Fruit fly (Drosophila melanogaster) whole organism, embryonic: ENCODE results near the gene NijB.
A peak's percentile ranks its signal among the peaks of the same experiment; 100 is the strongest.

Experiments used
- Asciz ChIP-seq: fragments of 200-800 bp; sonication (Bioruptor generic); optimal IDR thresholded peaks from 2 replicates; lab custom pipeline; 2017; ENCODE audit warnings: missing biosample characterization, mild to moderate bottlenecking, missing genetic modification characterization, missing genetic modification reagents
- Atf3 ChIP-seq: fragments of 200-800 bp; sonication (Bioruptor generic); optimal IDR thresholded peaks from 3 replicates; lab custom pipeline; 2016; ENCODE audit warnings: missing biosample characterization, missing genetic modification characterization
- CG11247 ChIP-seq: fragments of 200-800 bp; sonication (Bioruptor generic); IDR thresholded peaks from 2 replicates; pipeline ENCODE4 v1.3.6; 2022; ENCODE audit warnings: missing biosample characterization, missing genetic modification characterization
- CG12769 ChIP-seq: fragments of 200-800 bp; sonication (Bioruptor generic); optimal IDR thresholded peaks from 2 replicates; lab custom pipeline; 2019; ENCODE audit warnings: missing biosample characterization, mild to moderate bottlenecking, missing genetic modification characterization, moderate library complexity
- CG14860 ChIP-seq: fragments of 200-800 bp; sonication (Bioruptor generic); IDR thresholded peaks from 3 replicates; pipeline ENCODE4 v1.3.6; 2022; ENCODE audit warnings: missing biosample characterization, missing genetic modification characterization; ENCODE audit not compliant: partially characterized antibody
- CG15514 ChIP-seq: fragments of 200-800 bp; sonication (Bioruptor generic); optimal IDR thresholded peaks from 3 replicates; lab custom pipeline; 2017; ENCODE audit warnings: missing biosample characterization, missing genetic modification characterization, mild to moderate bottlenecking, moderate library complexity, missing genetic modification reagents
- CG16863 ChIP-seq: fragments of 200-800 bp; sonication (Bioruptor generic); optimal IDR thresholded peaks from 3 replicates; lab custom pipeline; 2016; ENCODE audit warnings: missing biosample characterization, missing genetic modification characterization
- CG17186 ChIP-seq: fragments of 200-800 bp; sonication (Bioruptor generic); optimal IDR thresholded peaks from 3 replicates; lab custom pipeline; 2017; ENCODE audit warnings: missing biosample characterization, missing genetic modification reagents, missing genetic modification characterization
- CG2889 ChIP-seq: fragments of 200-800 bp; sonication (Bioruptor generic); IDR thresholded peaks from 3 replicates; pipeline ENCODE4 v1.3.6; 2022; ENCODE audit warnings: missing biosample characterization, missing genetic modification characterization
- CG43689 ChIP-seq: fragments of 200-800 bp; sonication (Bioruptor generic); IDR thresholded peaks from 2 replicates; pipeline ENCODE4 v1.3.6; 2022; ENCODE audit warnings: missing biosample characterization, missing genetic modification characterization
- CG4730 ChIP-seq: fragments of 200-800 bp; sonication (Bioruptor generic); IDR thresholded peaks from 2 replicates; pipeline ENCODE4 v1.3.6; 2022; ENCODE audit warnings: missing biosample characterization, missing genetic modification characterization
- CG6175 ChIP-seq: fragments of 200-800 bp; sonication (Bioruptor generic); IDR thresholded peaks from 3 replicates; pipeline ENCODE4 v1.3.6; 2022; ENCODE audit warnings: missing biosample characterization, missing genetic modification characterization
- CG6689 ChIP-seq: fragments of 200-800 bp; sonication (Bioruptor generic); IDR thresholded peaks from 2 replicates; pipeline ENCODE4 v1.3.6; 2022; ENCODE audit warnings: missing biosample characterization, missing genetic modification characterization
- CG7357 ChIP-seq: fragments of 200-800 bp; sonication (Bioruptor generic); IDR thresholded peaks from 3 replicates; pipeline ENCODE4 v1.3.6; 2022; ENCODE audit warnings: missing biosample characterization, missing genetic modification characterization
- CG7556 ChIP-seq: fragments of 200-800 bp; sonication (Bioruptor generic); optimal IDR thresholded peaks from 2 replicates; lab custom pipeline; 2017; ENCODE audit warnings: missing biosample characterization, mild to moderate bottlenecking, missing genetic modification characterization
- Dfd ChIP-seq, 2 experiments: fragments of >200 bp; optimal IDR thresholded peaks; 2 replicates each; lab custom pipeline; 2017; ENCODE audit warnings: missing biosample characterization in 2 of 2, missing genetic modification characterization in 2 of 2
- E2f2 ChIP-seq: fragments of 200-800 bp; sonication (Bioruptor generic); IDR thresholded peaks from 2 replicates; pipeline ENCODE4 v1.3.6; 2022; ENCODE audit warnings: missing biosample characterization, missing genetic modification characterization
- Fer2 ChIP-seq: fragments of 200-800 bp; sonication (Bioruptor generic); optimal IDR thresholded peaks from 2 replicates; lab custom pipeline; 2018; ENCODE audit warnings: missing biosample characterization, mild to moderate bottlenecking, missing genetic modification characterization, moderate library complexity
- HLHmδ ChIP-seq: fragments of 200-800 bp; sonication (Bioruptor generic); optimal IDR thresholded peaks from 2 replicates; lab custom pipeline; 2018; ENCODE audit warnings: missing biosample characterization, mild to moderate bottlenecking, missing genetic modification characterization, moderate library complexity
- NFAT ChIP-seq: fragments of 200-800 bp; sonication (Bioruptor generic); IDR thresholded peaks from 2 replicates; pipeline ENCODE4 v1.3.6; 2022; ENCODE audit warnings: missing biosample characterization, missing genetic modification characterization
- Rfx ChIP-seq: fragments of 200-800 bp; sonication (Bioruptor generic); IDR thresholded peaks from 2 replicates; pipeline ENCODE4 v1.3.6; 2022; ENCODE audit warnings: missing biosample characterization, missing genetic modification characterization
- Scr ChIP-seq: fragments of 200-800 bp; sonication (Bioruptor generic); IDR thresholded peaks from 2 replicates; pipeline ENCODE4 v1.3.6; 2022; ENCODE audit warnings: missing biosample characterization, missing genetic modification characterization; ENCODE audit not compliant: partially characterized antibody
- Sry-δ ChIP-seq: fragments of 200-800 bp; sonication (Bioruptor generic); optimal IDR thresholded peaks from 2 replicates; lab custom pipeline; 2016; ENCODE audit warnings: missing biosample characterization, missing genetic modification characterization
- abd-A ChIP-seq: fragments of 200-800 bp; sonication (Bioruptor generic); optimal IDR thresholded peaks from 3 replicates; lab custom pipeline; 2019; ENCODE audit warnings: missing biosample characterization, mild to moderate bottlenecking, missing genetic modification characterization, moderate library complexity
- bab2 ChIP-seq: fragments of 200-800 bp; sonication (Bioruptor generic); optimal IDR thresholded peaks from 2 replicates; lab custom pipeline; 2016; ENCODE audit warnings: missing biosample characterization, missing genetic modification characterization
- cad ChIP-seq: fragments of >200 bp; optimal IDR thresholded peaks from 2 replicates; lab custom pipeline; 2017; ENCODE audit warnings: missing biosample characterization, missing genetic modification characterization
- cg ChIP-seq: fragments of 200-800 bp; sonication (Bioruptor generic); optimal IDR thresholded peaks from 3 replicates; lab custom pipeline; 2019; ENCODE audit warnings: missing biosample characterization, mild to moderate bottlenecking, missing genetic modification characterization, moderate library complexity
- corto ChIP-seq: fragments of 200-800 bp; sonication (Bioruptor generic); optimal IDR thresholded peaks from 2 replicates; lab custom pipeline; 2016; ENCODE audit warnings: missing biosample characterization, mild to moderate bottlenecking, missing genetic modification characterization, moderate library complexity
- crol ChIP-seq: fragments of 200-800 bp; sonication (Bioruptor generic); IDR thresholded peaks from 2 replicates; pipeline ENCODE4 v1.3.6; 2022; ENCODE audit warnings: missing biosample characterization, missing genetic modification characterization
- cwo ChIP-seq: fragments of 200-800 bp; sonication (Bioruptor generic); optimal IDR thresholded peaks from 3 replicates; lab custom pipeline; 2017; ENCODE audit warnings: missing biosample characterization, missing genetic modification characterization, mild to moderate bottlenecking, moderate library complexity, missing genetic modification reagents
- da ChIP-seq: fragments of 200-800 bp; sonication (Bioruptor generic); optimal IDR thresholded peaks from 2 replicates; lab custom pipeline; 2016; ENCODE audit warnings: missing biosample characterization, missing genetic modification characterization
- en ChIP-seq: fragments of 200-800 bp; sonication (Bioruptor generic); optimal IDR thresholded peaks from 2 replicates; lab custom pipeline; 2016; ENCODE audit warnings: missing biosample characterization, missing genetic modification characterization
- ham ChIP-seq: fragments of 200-800 bp; sonication (Bioruptor generic); IDR thresholded peaks from 2 replicates; pipeline ENCODE4 v1.3.6; 2022; ENCODE audit warnings: missing biosample characterization, missing genetic modification characterization
- hkb ChIP-seq, 2 experiments: fragments of 200-800 bp in 1 of 2; fragments of >200 bp in 1 of 2; sonication (Bioruptor generic) in 1 of 2; IDR thresholded peaks in 1 of 2; optimal IDR thresholded peaks in 1 of 2; 2 replicates each; pipeline versions ENCODE4 v1.3.6 to Lab custom; 2017 to 2022; ENCODE audit warnings: missing biosample characterization in 1 of 2, missing genetic modification characterization in 1 of 2
- kay ChIP-seq: fragments of 200-800 bp; sonication (Bioruptor generic); optimal IDR thresholded peaks from 2 replicates; lab custom pipeline; 2016; ENCODE audit warnings: missing biosample characterization, missing genetic modification characterization
- nau ChIP-seq: fragments of 200-800 bp; sonication (Bioruptor generic); optimal IDR thresholded peaks from 3 replicates; lab custom pipeline; 2017; ENCODE audit warnings: missing biosample characterization, mild to moderate bottlenecking, missing genetic modification characterization, missing genetic modification reagents
- nom ChIP-seq: fragments of 200-800 bp; sonication (Bioruptor generic); optimal IDR thresholded peaks from 2 replicates; lab custom pipeline; 2017; ENCODE audit warnings: missing biosample characterization, missing genetic modification characterization, mild to moderate bottlenecking, moderate library complexity, missing genetic modification reagents
- onecut ChIP-seq: fragments of 200-800 bp; sonication (Bioruptor generic); IDR thresholded peaks from 2 replicates; pipeline ENCODE4 v1.3.6; 2022; ENCODE audit warnings: missing biosample characterization, missing genetic modification characterization
- org-1 ChIP-seq: fragments of 200-800 bp; sonication (Bioruptor generic); optimal IDR thresholded peaks from 2 replicates; lab custom pipeline; 2017; ENCODE audit warnings: missing biosample characterization, missing genetic modification characterization
- otp ChIP-seq: fragments of 200-800 bp; sonication (Bioruptor generic); IDR thresholded peaks from 3 replicates; pipeline ENCODE4, ENCODE4 v1.3.6; 2022; ENCODE audit warnings: missing biosample characterization, missing genetic modification characterization
- pnt ChIP-seq: fragments of 200-800 bp; sonication (Bioruptor generic); optimal IDR thresholded peaks from 3 replicates; lab custom pipeline; 2016; ENCODE audit warnings: missing biosample characterization, missing genetic modification characterization
- pros ChIP-seq: fragments of 200-800 bp; sonication (Bioruptor generic); optimal IDR thresholded peaks from 3 replicates; lab custom pipeline; 2019; ENCODE audit warnings: missing biosample characterization, mild to moderate bottlenecking, missing genetic modification characterization, moderate library complexity
- ranshi ChIP-seq: fragments of 200-800 bp; sonication (Bioruptor generic); IDR thresholded peaks from 2 replicates; pipeline ENCODE4 v1.3.6; 2022; ENCODE audit warnings: missing biosample characterization, missing genetic modification characterization
- sens ChIP-seq: fragments of 200-800 bp; sonication (Bioruptor generic); peaks from one replicate; lab custom pipeline; 2016; ENCODE audit warnings: missing biosample characterization, missing genetic modification characterization
- tio ChIP-seq: fragments of 200-800 bp; sonication (Bioruptor generic); optimal IDR thresholded peaks from 2 replicates; lab custom pipeline; 2017; ENCODE audit warnings: missing biosample characterization, missing genetic modification characterization, inconsistent platforms
- tx ChIP-seq: fragments of 200-800 bp; sonication (Bioruptor generic); optimal IDR thresholded peaks from 2 replicates; lab custom pipeline; 2016; ENCODE audit warnings: missing biosample characterization, missing genetic modification characterization
- vnd ChIP-seq: fragments of 200-800 bp; sonication (Bioruptor generic); IDR thresholded peaks from 3 replicates; pipeline ENCODE4 v1.3.6; 2022; ENCODE audit warnings: missing biosample characterization, missing genetic modification characterization; ENCODE audit not compliant: partially characterized antibody
- wdn ChIP-seq: fragments of 200-800 bp; sonication (Bioruptor generic); IDR thresholded peaks from 2 replicates; pipeline ENCODE4 v1.3.6; 2022; ENCODE audit warnings: missing biosample characterization, missing genetic modification characterization
- wek ChIP-seq: fragments of 200-800 bp; sonication (Bioruptor generic); optimal IDR thresholded peaks from 3 replicates; lab custom pipeline; 2018; ENCODE audit warnings: missing biosample characterization, mild to moderate bottlenecking, missing genetic modification characterization, moderate library complexity
- zfh2 ChIP-seq: fragments of 200-800 bp; sonication (Bioruptor generic); optimal IDR thresholded peaks from 2 replicates; lab custom pipeline; 2016; ENCODE audit warnings: missing biosample characterization, missing genetic modification characterization

The NijB gene

dm6 chr3L:18898770-18899278 is 6.6 kb downstream of the NijB start, which contains the start of gene RpL26 (continued):
- TF ChIP-seq hkb (optimal IDR thresholded peaks at IDR 0.05; lab: Kevin White, UChicago) (peak; percentile 78), hkb (GFP tag; IDR thresholded peaks at IDR 0.05; lab: Robert Waterston, UW) (peak; percentile 23; the same call in 1 of the 2 replicates), HLHmδ (GFP tag; lab: Kevin White, UChicago) (no peak), CG6175 (GFP tag; lab: Robert Waterston, UW) (no peak), Sry-δ (GFP tag; lab: Kevin White, UChicago) (peak; percentile 99), nom (GFP tag; lab: Kevin White, UChicago) (peak; percentile 74), Asciz (GFP tag; lab: Kevin White, UChicago) (no peak), Scr (GFP tag; lab: Robert Waterston, UW) (peak; percentile 99), CG15514 (GFP tag; lab: Kevin White, UChicago) (peak; percentile 69), kay (GFP tag; lab: Kevin White, UChicago) (peak; percentile 40), pros (GFP tag; lab: Kevin White, UChicago) (no peak), CG11247 (peak; percentile 67), CG14860 (peak; percentile 98), cad (GFP tag; lab: Kevin White, UChicago) (no peak), CG12769 (tag; lab: Kevin White, UChicago) (peak; percentile 56), sens (GFP tag; lab: Kevin White, UChicago) (peak; percentile 97), CG43689 (no peak), da (peak; percentile 80), otp (GFP tag; lab: Robert Waterston, UW) (0 out of 3 replicates have a peak, but pooled peaks have one; percentile 63), org-1 (GFP tag; lab: Kevin White, UChicago) (peak; percentile 36), cwo (GFP tag; lab: Kevin White, UChicago) (peak; percentile 36), vnd (GFP tag; lab: Robert Waterston, UW) (peak; percentile 98), wdn (no peak), bab2 (GFP tag; lab: Kevin White, UChicago) (peak; percentile 87), zfh2 (GFP tag; lab: Kevin White, UChicago) (peak; percentile 85), en (GFP tag; lab: Kevin White, UChicago) (peak; percentile 54), CG6689 (GFP tag; lab: Robert Waterston, UW) (peak; percentile 76), Fer2 (tag; lab: Kevin White, UChicago) (peak; percentile 53), CG16863 (GFP tag; lab: Kevin White, UChicago) (peak; percentile 56), ranshi (GFP tag; lab: Robert Waterston, UW) (0 out of 2 replicates have a peak, but pooled peaks have one; percentile 61), wek (GFP tag; lab: Kevin White, UChicago) (peak; percentile 15), CG17186 (GFP tag; lab: Kevin White, UChicago) (peak; percentile 56), Dfd (GFP tag; optimal IDR thresholded peaks at IDR 0.05; lab: Kevin White, UChicago) (no peak), CG7357 (GFP tag; lab: Robert Waterston, UW) (peak; percentile 76), onecut (no peak), tio (GFP tag; lab: Kevin White, UChicago) (no peak), Rfx (GFP tag; lab: Robert Waterston, UW) (peak; percentile 80), pnt (GFP tag; lab: Kevin White, UChicago) (peak; percentile 78), CG7556 (peak; percentile 52), abd-A (tag; lab: Kevin White, UChicago) (no peak), cg (GFP tag; lab: Kevin White, UChicago) (no peak), NFAT (GFP tag; lab: Robert Waterston, UW) (peak; percentile 76), CG4730 (GFP tag; lab: Robert Waterston, UW) (0 out of 2 replicates have a peak, but pooled peaks have one; percentile 52), CG2889 (GFP tag; lab: Robert Waterston, UW) (no peak), tx (peak; percentile 85), corto (GFP tag; lab: Kevin White, UChicago) (no peak), E2f2 (GFP tag; lab: Robert Waterston, UW) (no peak; the same call in none of the 2 replicates), Atf3 (GFP tag; lab: Kevin White, UChicago) (peak; percentile 83), ham (GFP tag; lab: Robert Waterston, UW) (no peak), nau (GFP tag; lab: Kevin White, UChicago) (peak; percentile 42), crol (GFP tag; lab: Robert Waterston, UW) (no peak)
